Worm (Caenorhabditis elegans) whole organism, mixed stage, embryonic: ENCODE results near the gene C16C8.21.
"Not testable (repeated sequence)": the region's sequence is repeated elsewhere in the genome, so short reads cannot be mapped to it uniquely, and the experiment has no call there.

Experiments
- bed-3 ChIP-seq: fragments of 200-800 bp; sonication (Bioruptor generic); optimal IDR thresholded peaks from 3 replicates; lab custom pipeline; 2018; ENCODE audit warnings: mild to moderate bottlenecking, missing genetic modification characterization, moderate library complexity, missing compliant biosample characterization
- blmp-1 ChIP-seq: fragments of 150-350 bp; optimal IDR thresholded peaks from 2 replicates; lab custom pipeline; 2014; ENCODE audit warnings: missing biosample characterization, missing genetic modification characterization
- ceh-39 ChIP-seq: fragments of 150-350 bp; optimal IDR thresholded peaks from 2 replicates; lab custom pipeline; 2014; ENCODE audit warnings: missing biosample characterization, missing genetic modification characterization
- ceh-43 ChIP-seq: fragments of 200-800 bp; sonication (Bioruptor generic); optimal IDR thresholded peaks from 2 replicates; lab custom pipeline; 2018; ENCODE audit warnings: mild to moderate bottlenecking, missing genetic modification characterization, moderate library complexity, missing compliant biosample characterization
- ceh-83 ChIP-seq: fragments of 200-800 bp; sonication (Bioruptor generic); optimal IDR thresholded peaks from 2 replicates; lab custom pipeline; 2018; ENCODE audit warnings: mild to moderate bottlenecking, missing genetic modification characterization, missing compliant biosample characterization
- ces-1 ChIP-seq: fragments of 150-350 bp; optimal IDR thresholded peaks from 2 replicates; lab custom pipeline; 2014; ENCODE audit warnings: missing biosample characterization, missing genetic modification reagents, missing genetic modification characterization
- cnd-1 ChIP-seq: fragments of 200-800 bp; sonication (Bioruptor generic); optimal IDR thresholded peaks from 2 replicates; lab custom pipeline; 2018; ENCODE audit warnings: mild to moderate bottlenecking, missing genetic modification characterization, missing compliant biosample characterization
- drap-1 ChIP-seq: fragments of 200-800 bp; sonication (Bioruptor generic); optimal IDR thresholded peaks from 3 replicates; lab custom pipeline; 2018; ENCODE audit warnings: mild to moderate bottlenecking, missing genetic modification characterization, missing compliant biosample characterization
- elt-1 ChIP-seq: sonication (generic microtip); optimal IDR thresholded peaks from 2 replicates; lab custom pipeline; 2017; ENCODE audit warnings: missing genetic modification characterization, mild to moderate bottlenecking, missing compliant biosample characterization, antibody characterized with exemption, moderate library complexity, borderline replicate concordance; ENCODE audit not compliant: insufficient read depth
- elt-3 ChIP-seq: fragments of 150-350 bp; optimal IDR thresholded peaks from 2 replicates; lab custom pipeline; 2014; ENCODE audit warnings: missing biosample characterization, missing genetic modification characterization
- flh-1 ChIP-seq: fragments of 200-800 bp; sonication (Bioruptor generic); optimal IDR thresholded peaks from 2 replicates; lab custom pipeline; 2018; ENCODE audit warnings: mild to moderate bottlenecking, missing genetic modification characterization, moderate library complexity, missing compliant biosample characterization
- ham-2 ChIP-seq: fragments of 200-800 bp; sonication (Bioruptor generic); optimal IDR thresholded peaks from 2 replicates; lab custom pipeline; 2018; ENCODE audit warnings: mild to moderate bottlenecking, missing genetic modification characterization, missing compliant biosample characterization
- hlh-1 ChIP-seq: fragments of 150-350 bp; optimal IDR thresholded peaks from 2 replicates; lab custom pipeline; 2014; ENCODE audit warnings: missing biosample characterization, missing genetic modification reagents, missing genetic modification characterization
- lin-13 ChIP-seq: fragments of 150-350 bp; optimal IDR thresholded peaks from 2 replicates; lab custom pipeline; 2014; ENCODE audit warnings: missing biosample characterization, missing genetic modification characterization
- lin-32 ChIP-seq: fragments of 200-800 bp; sonication (Bioruptor generic); optimal IDR thresholded peaks from 2 replicates; lab custom pipeline; 2018; ENCODE audit warnings: mild to moderate bottlenecking, missing genetic modification characterization, missing compliant biosample characterization
- lsy-2 ChIP-seq: fragments of 150-350 bp; optimal IDR thresholded peaks from 2 replicates; lab custom pipeline; 2014; ENCODE audit warnings: missing biosample characterization, missing genetic modification characterization
- mep-1 ChIP-seq: fragments of 150-350 bp; optimal IDR thresholded peaks from 2 replicates; lab custom pipeline; 2017; ENCODE audit warnings: missing biosample characterization, missing genetic modification reagents, missing genetic modification characterization, inconsistent platforms
- mls-2 ChIP-seq: sonication (generic microtip); optimal IDR thresholded peaks from 2 replicates; lab custom pipeline; 2016; ENCODE audit warnings: mild to moderate bottlenecking, missing genetic modification characterization, moderate library complexity, missing compliant biosample characterization
- nhr-12 ChIP-seq: fragments of 150-350 bp; optimal IDR thresholded peaks from 2 replicates; lab custom pipeline; 2014; ENCODE audit warnings: missing biosample characterization, missing genetic modification characterization
- nhr-2 ChIP-seq: fragments of 150-350 bp; optimal IDR thresholded peaks from 2 replicates; lab custom pipeline; 2014; ENCODE audit warnings: missing biosample characterization, missing genetic modification characterization
- nhr-28 ChIP-seq: fragments of 150-350 bp; optimal IDR thresholded peaks from 2 replicates; lab custom pipeline; 2014; ENCODE audit warnings: missing biosample characterization, missing genetic modification characterization
- nhr-76 ChIP-seq: sonication (generic microtip); optimal IDR thresholded peaks from 2 replicates; lab custom pipeline; 2017; ENCODE audit warnings: missing biosample characterization, missing genetic modification characterization
- pha-4 ChIP-seq: fragments of 150-350 bp; optimal IDR thresholded peaks from 2 replicates; lab custom pipeline; 2018; ENCODE audit warnings: missing biosample characterization, missing genetic modification reagents, missing genetic modification characterization
- sem-2 ChIP-seq: fragments of 200-800 bp; sonication (Bioruptor generic); optimal IDR thresholded peaks from 2 replicates; lab custom pipeline; 2018; ENCODE audit warnings: mild to moderate bottlenecking, missing genetic modification characterization, missing compliant biosample characterization
- snpc-4 ChIP-seq: fragments of 150-350 bp; optimal IDR thresholded peaks from 2 replicates; lab custom pipeline; 2014; ENCODE audit warnings: missing biosample characterization, missing genetic modification characterization
- sptf-1 ChIP-seq: sonication (generic microtip); optimal IDR thresholded peaks from 2 replicates; lab custom pipeline; 2017; ENCODE audit warnings: mild to moderate bottlenecking, missing genetic modification characterization, moderate library complexity, missing compliant biosample characterization
- tbx-8 ChIP-seq: fragments of 200-800 bp; sonication (Bioruptor generic); optimal IDR thresholded peaks from 2 replicates; lab custom pipeline; 2018; ENCODE audit warnings: mild to moderate bottlenecking, missing genetic modification characterization, moderate library complexity, missing compliant biosample characterization
- unc-120 ChIP-seq: sonication (generic microtip); optimal IDR thresholded peaks from 2 replicates; lab custom pipeline; 2017; ENCODE audit warnings: missing genetic modification characterization, missing compliant biosample characterization; ENCODE audit not compliant: poor library complexity, severe bottlenecking
- unc-39 ChIP-seq: fragments of 150-350 bp; optimal IDR thresholded peaks from 2 replicates; lab custom pipeline; 2014; ENCODE audit warnings: missing biosample characterization, missing genetic modification characterization
- unc-62 ChIP-seq: fragments of 150-350 bp; optimal IDR thresholded peaks from 2 replicates; lab custom pipeline; 2014; ENCODE audit warnings: missing biosample characterization, missing genetic modification reagents, missing genetic modification characterization
- zip-8 ChIP-seq: fragments of 150-350 bp; optimal IDR thresholded peaks from 2 replicates; lab custom pipeline; 2014; ENCODE audit warnings: missing biosample characterization, missing genetic modification characterization
- ztf-11 ChIP-seq: fragments of 150-350 bp; optimal IDR thresholded peaks from 2 replicates; lab custom pipeline; 2014; ENCODE audit warnings: missing biosample characterization, missing genetic modification characterization

C16C8.21 gene

DNA sequence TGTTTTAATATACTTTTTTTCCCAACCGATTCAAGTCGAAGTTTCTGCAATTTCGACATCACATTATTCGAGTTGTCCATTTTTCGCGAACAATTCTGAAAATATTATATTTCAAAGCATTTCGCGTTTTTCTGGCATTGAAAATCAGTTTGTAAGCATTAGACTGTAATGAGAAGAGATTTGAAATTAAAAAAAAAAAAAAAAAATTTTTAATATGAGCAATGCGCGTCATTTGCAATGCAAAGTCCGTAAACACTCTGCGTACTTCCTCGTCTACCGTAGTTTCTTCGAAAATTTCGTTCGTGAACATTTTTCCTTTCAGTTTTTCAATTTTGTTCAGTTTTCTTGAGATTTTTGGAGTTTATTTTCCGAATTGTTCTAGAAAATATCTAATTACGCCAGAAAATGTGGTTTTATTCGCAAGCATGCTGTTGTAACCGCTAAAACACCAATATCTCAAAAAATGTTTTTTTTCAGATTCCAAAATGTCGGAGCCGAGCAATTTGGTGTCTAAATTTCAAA lies 2.7 kb upstream of the C16C8.21 start, which contains the start of the genes C16C8.5 and C16C8.16:
TSS of gene C16C8.5 (minus strand) at position 101 of the 522 bp plus-strand sequence.
TSS of gene C16C8.16 (plus strand) at position 472 of the 522 bp plus-strand sequence.
- TF ChIP-seq ztf-11 (tag; lab: Kevin White, UChicago) = no peak
- no peak for TF ChIP-seq elt-3 (tag; lab: Kevin White, UChicago)
- no peak for TF ChIP-seq lin-32
- TF ChIP-seq lin-13 (tag; lab: Kevin White, UChicago) = no peak

DNA sequence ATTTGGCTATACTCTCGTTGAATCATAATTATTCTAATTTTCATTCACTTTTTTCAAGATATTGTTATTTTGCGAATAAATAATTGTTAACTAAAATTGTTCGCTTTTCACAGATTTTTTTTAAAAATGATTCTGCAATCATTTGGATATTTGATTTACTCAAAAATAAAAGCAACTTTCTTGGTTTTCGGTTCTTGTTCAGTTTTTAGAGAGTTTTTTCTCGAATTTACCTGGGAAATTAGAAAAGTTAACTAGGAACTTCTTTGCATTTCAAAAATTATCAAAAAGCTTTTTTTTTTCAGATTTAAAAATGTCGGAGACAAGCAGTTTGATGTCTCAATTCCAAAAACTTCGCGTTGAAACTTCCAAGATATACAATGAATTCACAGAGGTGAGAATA lies 1.4 kb upstream of the C16C8.21 start, which contains the start of the genes C16C8.20 and gldi-6:
TSS of gene C16C8.20 (plus strand) at position 301 of the 400 bp plus-strand sequence.
TSS of gene gldi-6 (plus strand) at position 301 of the 400 bp plus-strand sequence.
- no peak for TF ChIP-seq lin-13 (tag; lab: Kevin White, UChicago)
- no peak for TF ChIP-seq sem-2 (GFP tag; lab: Kevin White, UChicago)
- TF ChIP-seq sptf-1 (tag; lab: Kevin White, UChicago) = no peak
- TF ChIP-seq flh-1 (GFP tag; lab: Kevin White, UChicago) = no peak
- TF ChIP-seq elt-3 (tag; lab: Kevin White, UChicago) = no peak
- no peak for TF ChIP-seq unc-62 (GFP tag; lab: Kevin White, UChicago)
- TF ChIP-seq nhr-28 = no peak
- TF ChIP-seq lin-32 = no peak
- no peak for TF ChIP-seq nhr-12
- TF ChIP-seq nhr-2 (tag; lab: Kevin White, UChicago) = no peak
- no peak for TF ChIP-seq blmp-1 (tag; lab: Kevin White, UChicago)
- TF ChIP-seq lsy-2 (tag; lab: Kevin White, UChicago) = no peak
- no peak for TF ChIP-seq snpc-4 (tag; lab: Kevin White, UChicago)
- no peak for TF ChIP-seq elt-1
- TF ChIP-seq cnd-1 (tag; lab: Kevin White, UChicago) = no peak
- no peak for TF ChIP-seq unc-39 (tag; lab: Kevin White, UChicago)
- no peak for TF ChIP-seq ceh-83
- TF ChIP-seq ces-1 (GFP tag; lab: Kevin White, UChicago) = no peak
- TF ChIP-seq ham-2 = no peak

DNA sequence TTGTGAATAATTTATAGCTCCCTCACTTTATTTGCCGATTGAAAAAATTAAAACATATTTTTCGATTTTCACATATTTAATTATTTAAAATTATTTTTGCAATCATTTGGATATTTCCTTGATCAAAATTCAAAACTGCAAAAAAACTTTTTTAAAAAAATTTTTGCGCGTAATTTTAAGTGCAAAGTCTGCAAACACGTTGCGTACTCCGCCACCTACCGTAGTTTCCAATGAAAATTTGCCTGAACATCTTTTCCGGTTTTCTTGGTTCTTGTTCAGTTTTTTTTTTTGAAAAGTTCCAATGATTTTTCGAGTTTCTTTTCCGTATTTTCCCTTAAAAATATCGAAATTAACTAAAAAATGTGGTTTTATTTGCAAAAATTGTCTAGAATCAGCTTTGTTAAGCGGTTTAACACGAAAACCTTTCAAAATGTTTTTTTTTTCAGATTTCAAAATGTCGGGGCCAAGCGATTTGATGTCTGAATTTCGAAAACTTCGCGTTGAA lies 822 bp downstream of the C16C8.21 start, which contains the start of gene C16C8.25:
TSS of gene C16C8.25 (plus strand) at position 455 of the 505 bp plus-strand sequence.
- no peak for TF ChIP-seq cnd-1 (tag; lab: Kevin White, UChicago)
- TF ChIP-seq hlh-1 = no peak
- no peak for TF ChIP-seq ceh-83
- no peak for TF ChIP-seq nhr-2 (tag; lab: Kevin White, UChicago)
- no peak for TF ChIP-seq flh-1 (GFP tag; lab: Kevin White, UChicago)

DNA sequence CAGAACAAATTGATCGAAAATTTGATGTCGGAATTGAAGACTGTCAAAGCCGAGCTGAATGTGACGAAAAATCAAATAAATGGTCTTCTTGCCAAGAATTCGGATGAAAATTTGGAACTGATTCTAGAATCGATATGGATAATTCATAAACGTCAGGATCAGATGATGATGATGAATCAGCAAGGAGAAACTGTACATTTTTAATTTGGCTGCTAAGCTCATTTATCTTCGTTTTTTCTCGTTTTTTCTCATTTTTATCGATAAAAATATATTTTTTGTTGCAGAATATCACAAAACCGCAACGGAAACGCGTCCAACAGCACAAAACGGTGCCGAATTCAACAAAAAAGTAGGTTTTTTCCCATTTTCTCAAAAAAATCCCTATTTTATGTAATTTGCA lies 1.5 kb downstream of the C16C8.21 start, which contains the start of gene C16C8.14:
TSS of gene C16C8.14 (plus strand) at position 301 of the 400 bp plus-strand sequence.
- not testable (repeated sequence) for TF ChIP-seq ceh-43 (GFP tag; lab: Kevin White, UChicago); nhr-76; snpc-4 (tag; lab: Kevin White, UChicago)

DNA sequence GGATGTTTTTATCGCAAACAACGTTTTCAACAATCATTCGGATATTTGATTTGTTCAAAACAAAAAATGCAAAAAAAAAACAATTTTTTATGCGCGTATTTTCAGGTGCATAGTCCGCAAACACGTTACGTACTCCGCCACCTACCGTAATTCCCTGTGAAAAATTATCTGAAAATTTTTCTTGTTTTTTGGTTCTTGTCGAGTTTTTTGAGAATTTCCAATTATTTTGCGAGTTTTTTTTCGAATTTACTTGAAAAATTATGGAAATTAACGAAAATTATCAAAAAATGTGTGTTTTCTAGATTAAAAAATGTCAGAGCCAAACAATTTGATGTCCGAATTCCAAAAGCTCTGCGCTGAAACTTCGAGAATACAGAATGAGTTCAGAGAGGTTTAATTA lies 4.4 kb downstream of the C16C8.21 start, which contains the start of gene C16C8.12:
TSS of gene C16C8.12 (plus strand) at position 301 of the 400 bp plus-strand sequence.
- TF ChIP-seq nhr-2 (tag; lab: Kevin White, UChicago) = no peak
- no peak for TF ChIP-seq nhr-76
- no peak for TF ChIP-seq lsy-2 (tag; lab: Kevin White, UChicago)
- no peak for TF ChIP-seq snpc-4 (tag; lab: Kevin White, UChicago)
- no peak for TF ChIP-seq pha-4 (tag; lab: Kevin White, UChicago)
- no peak for TF ChIP-seq blmp-1 (tag; lab: Kevin White, UChicago)
- no peak for TF ChIP-seq unc-62 (GFP tag; lab: Kevin White, UChicago)
- no peak for TF ChIP-seq mls-2
- no peak for TF ChIP-seq ceh-39 (tag; lab: Kevin White, UChicago)
- TF ChIP-seq mep-1 (tag; lab: Kevin White, UChicago) = no peak
- TF ChIP-seq elt-3 (tag; lab: Kevin White, UChicago) = no peak

DNA sequence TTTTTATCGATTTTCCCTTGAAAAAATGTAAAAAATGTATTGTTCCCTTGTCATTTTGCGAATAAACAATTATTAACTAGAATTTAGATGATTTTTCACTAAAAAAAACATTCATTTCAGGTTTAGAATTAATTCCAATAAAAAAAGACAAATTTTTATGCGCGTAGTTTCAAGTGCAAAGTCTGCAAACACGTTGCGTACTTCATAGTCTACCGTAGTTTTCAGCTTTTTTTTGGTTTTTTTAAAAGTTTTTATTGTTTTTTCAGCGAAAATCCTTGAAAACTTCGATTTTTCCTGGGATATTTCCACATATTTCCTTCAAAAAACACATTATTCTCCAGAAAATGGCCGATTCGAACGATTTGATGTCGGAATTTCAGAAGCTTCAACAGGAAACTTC lies 5.5 kb downstream of the C16C8.21 start, which contains the start of gene C16C8.11:
TSS of gene C16C8.11 (plus strand) at position 188 of the 400 bp plus-strand sequence.
- TF ChIP-seq blmp-1 (tag; lab: Kevin White, UChicago) (no peak), zip-8 (tag; lab: Kevin White, UChicago) (no peak), elt-3 (tag; lab: Kevin White, UChicago) (no peak), bed-3 (no peak), unc-120 (tag; lab: Kevin White, UChicago) (no peak), lin-13 (tag; lab: Kevin White, UChicago) (no peak), ceh-43 (GFP tag; lab: Kevin White, UChicago) (no peak), lsy-2 (tag; lab: Kevin White, UChicago) (no peak), nhr-2 (tag; lab: Kevin White, UChicago) (no peak), ceh-39 (tag; lab: Kevin White, UChicago) (no peak), cnd-1 (tag; lab: Kevin White, UChicago) (no peak), tbx-8 (GFP tag; lab: Kevin White, UChicago) (no peak), drap-1 (GFP tag; lab: Kevin White, UChicago) (no peak), sptf-1 (tag; lab: Kevin White, UChicago) (no peak), ces-1 (GFP tag; lab: Kevin White, UChicago) (no peak)
